Worm (Caenorhabditis elegans): Measurements from ENCODE around the gene C10C6.3.

C10C6.3 gene

ce11 chrIV:11465125-11465524, at the start of gene C10C6.3:
C10C6.3 (minus strand) TSS chrIV:11465225.
- no peak for TF ChIP-seq unc-62 (GFP tag; optimal IDR thresholded peaks at IDR 0.05)

- no peak for TF ChIP-seq unc-62 (GFP tag; optimal IDR thresholded peaks at IDR 0.05)
Observed at ce11 chrIV:11510664-11511063, 45.6 kb upstream of the C10C6.3 start, which contains the start of gene M04B2.6. M04B2.6 (minus strand) TSS chrIV:11510764.

ce11 chrIV:11504416-11504815, 39.4 kb upstream of the C10C6.3 start, which contains the start of gene twk-25:
twk-25 (plus strand) TSS chrIV:11504716.
- TF ChIP-seq unc-62 (GFP tag; optimal IDR thresholded peaks at IDR 0.05), result no peak

DNA sequence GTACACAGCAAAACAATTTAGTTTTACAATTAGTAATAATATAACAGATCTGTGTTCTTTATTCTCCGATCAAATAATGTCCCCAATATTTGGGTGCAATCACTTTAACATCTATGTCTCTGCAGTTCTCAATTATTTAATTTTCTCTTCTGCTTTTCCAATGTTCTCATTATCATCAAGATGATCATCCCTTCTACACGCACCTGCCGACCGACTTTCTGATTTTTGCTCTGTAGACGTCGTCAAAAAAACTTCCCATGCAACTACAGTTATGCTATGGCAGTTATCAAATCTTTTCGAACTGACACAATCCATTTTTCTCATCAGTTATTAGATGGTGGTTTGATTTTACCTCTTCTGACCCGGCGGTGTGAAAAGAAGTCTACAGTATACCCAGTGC, 38.6 kb upstream of the C10C6.3 start:
- no peak for TF ChIP-seq unc-62 (GFP tag; optimal IDR thresholded peaks at IDR 0.05)

DNA sequence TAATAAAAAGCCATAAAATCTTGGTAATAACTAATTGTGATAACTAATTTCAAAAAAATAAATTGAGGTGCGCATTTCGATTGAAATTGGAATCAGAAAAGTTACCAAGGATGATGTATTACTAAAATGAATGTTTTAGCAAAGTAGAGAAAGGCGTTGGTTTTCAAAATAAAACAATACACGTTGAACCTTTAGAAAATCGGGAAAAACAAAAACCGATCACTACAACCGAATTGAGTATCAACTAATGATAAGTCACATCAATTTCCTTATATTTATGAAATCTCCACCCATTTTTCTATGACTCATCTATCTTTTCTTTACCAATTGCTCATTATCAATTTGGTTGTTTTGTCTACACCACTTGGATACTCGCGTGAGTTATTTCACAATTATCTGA, 35.4 kb upstream of the C10C6.3 start, which contains the start of gene H21P03.10:
TSS of gene H21P03.10 (plus strand) at position 301 of the 400 bp plus-strand sequence.
- no peak for TF ChIP-seq unc-62 (GFP tag; optimal IDR thresholded peaks at IDR 0.05)

ce11 chrIV:11498169-11498568, 33.1 kb upstream of the C10C6.3 start, which contains the start of gene sms-1:
sms-1 (minus strand) TSS chrIV:11498174.
- no peak for TF ChIP-seq unc-62 (GFP tag; optimal IDR thresholded peaks at IDR 0.05)

DNA sequence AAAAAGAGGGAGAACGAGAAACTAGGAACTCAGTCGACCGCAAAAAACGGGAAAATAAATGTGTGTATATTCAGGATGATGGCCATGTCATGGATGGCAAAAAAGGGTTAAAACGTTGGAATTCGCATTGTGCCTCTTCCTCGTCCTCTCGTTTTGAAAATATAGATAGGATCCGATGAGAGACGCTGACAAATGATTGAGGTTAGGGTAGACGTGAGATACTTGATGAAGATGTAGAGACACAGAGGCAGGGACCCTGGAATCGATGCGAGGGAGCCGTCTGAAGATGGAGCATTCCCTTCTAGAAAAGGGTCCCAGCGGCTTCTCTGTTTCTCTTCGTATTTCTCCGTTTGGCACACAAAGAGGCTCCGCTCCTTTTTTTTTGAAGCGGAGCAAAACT, 29.9 kb upstream of the C10C6.3 start:
- no peak for TF ChIP-seq unc-62 (GFP tag; optimal IDR thresholded peaks at IDR 0.05)

DNA sequence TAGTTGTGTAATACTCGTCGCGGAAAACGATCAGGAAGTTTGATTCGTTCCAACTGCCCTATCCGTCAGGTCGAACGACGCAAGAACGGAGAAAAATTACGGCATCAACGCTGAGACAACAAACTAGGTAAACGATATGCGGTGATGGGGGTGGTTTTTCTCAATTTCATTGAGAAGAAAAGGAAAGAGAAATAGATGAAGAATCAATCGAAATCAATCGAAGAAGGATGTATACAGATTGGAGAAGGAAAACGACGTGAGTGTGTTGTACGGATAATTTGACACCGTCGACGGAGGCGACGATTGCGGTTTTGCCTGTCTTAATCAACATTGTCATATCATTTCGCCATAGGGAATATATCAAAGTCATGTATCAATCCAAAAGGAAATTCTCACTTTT, 28.9 kb upstream of the C10C6.3 start:
- TF ChIP-seq unc-62 (GFP tag; optimal IDR thresholded peaks at IDR 0.05), result no peak

DNA sequence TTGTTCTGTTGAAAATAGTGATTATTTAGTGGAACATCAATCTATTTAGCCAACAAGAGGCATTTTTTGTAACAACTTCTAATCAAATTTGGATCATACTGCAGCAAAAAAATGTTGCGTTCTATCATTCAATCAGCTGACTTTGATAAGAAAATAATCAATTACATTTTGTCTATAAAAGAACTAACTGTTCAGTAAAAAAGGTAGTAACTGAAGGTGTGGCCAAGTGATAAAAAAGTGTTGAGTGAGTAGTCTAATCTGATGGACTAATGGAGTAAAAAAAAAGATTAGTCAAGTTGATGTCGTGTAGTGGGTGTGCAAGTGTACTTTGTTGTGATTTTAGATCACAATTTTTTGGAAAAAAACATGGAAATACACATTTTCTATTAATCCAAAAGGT, 27.3 kb upstream of the C10C6.3 start:
- no peak for TF ChIP-seq unc-62 (GFP tag; optimal IDR thresholded peaks at IDR 0.05)

DNA sequence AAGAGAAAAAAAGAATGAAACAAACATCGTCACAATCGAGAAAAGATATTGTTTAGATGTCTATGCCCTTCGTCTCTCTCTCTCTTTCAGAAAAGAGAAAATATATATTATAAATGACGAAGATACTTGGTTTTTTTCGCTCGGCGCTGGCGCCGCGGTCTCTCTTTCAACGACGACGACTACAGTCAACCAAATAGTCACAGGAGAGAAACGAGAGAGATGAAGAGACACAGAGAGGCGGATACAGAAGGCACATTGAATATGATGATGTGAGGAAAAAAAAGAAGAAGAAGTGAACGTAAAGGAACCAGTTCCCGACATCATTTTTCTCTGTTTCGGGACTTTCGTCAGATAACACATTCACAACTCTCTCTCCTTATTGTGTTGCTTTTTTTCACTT, 26.4 kb upstream of the C10C6.3 start:
- TF ChIP-seq unc-62 (GFP tag; optimal IDR thresholded peaks at IDR 0.05), result no peak

DNA sequence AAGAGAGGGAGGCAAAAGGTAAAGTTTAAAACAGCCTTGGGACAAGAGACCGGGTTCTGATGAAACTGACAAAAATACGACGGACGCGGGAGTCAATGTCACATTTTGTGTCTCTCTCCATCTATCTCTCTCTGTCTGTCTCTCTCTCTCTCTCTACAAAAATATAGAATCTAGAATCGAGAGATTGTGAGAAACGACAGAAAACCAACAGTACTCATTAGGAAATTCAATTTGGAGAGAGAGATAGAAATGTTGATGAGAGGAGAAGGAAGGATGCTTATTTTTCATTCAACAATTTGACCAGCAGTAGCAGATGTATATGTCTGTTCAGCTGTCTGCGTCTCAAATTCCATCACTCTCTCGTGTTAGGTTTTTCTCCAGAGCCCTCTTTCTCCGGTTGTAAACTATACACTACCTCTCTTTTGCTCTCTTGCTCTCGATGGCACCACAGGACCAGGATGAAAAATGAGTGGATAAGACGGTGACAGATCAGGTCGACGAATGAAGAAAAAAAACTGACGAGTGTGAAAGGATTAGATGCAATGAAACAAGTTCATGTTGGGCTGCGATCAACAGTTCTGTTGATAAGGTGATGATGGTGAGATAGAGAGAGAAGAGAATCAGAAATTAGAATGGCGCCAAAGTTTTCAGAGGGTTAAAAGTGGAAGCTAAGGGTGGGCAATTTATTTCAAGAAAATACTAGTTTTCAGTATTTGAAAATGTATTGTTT, 24.8 kb upstream of the C10C6.3 start:
- TF ChIP-seq unc-62 (GFP tag; optimal IDR thresholded peaks at IDR 0.05), result no peak

- TF ChIP-seq unc-62 (GFP tag; optimal IDR thresholded peaks at IDR 0.05), result no peak
Observed at ce11 chrIV:11489077-11489476, 24.1 kb upstream of the C10C6.3 start.

- no peak for TF ChIP-seq unc-62 (GFP tag; optimal IDR thresholded peaks at IDR 0.05)
Observed at ce11 chrIV:11487889-11488556, 23.0 kb upstream of the C10C6.3 start.

ce11 chrIV:11486859-11487258, 21.8 kb upstream of the C10C6.3 start:
- no peak for TF ChIP-seq unc-62 (GFP tag; optimal IDR thresholded peaks at IDR 0.05)

DNA sequence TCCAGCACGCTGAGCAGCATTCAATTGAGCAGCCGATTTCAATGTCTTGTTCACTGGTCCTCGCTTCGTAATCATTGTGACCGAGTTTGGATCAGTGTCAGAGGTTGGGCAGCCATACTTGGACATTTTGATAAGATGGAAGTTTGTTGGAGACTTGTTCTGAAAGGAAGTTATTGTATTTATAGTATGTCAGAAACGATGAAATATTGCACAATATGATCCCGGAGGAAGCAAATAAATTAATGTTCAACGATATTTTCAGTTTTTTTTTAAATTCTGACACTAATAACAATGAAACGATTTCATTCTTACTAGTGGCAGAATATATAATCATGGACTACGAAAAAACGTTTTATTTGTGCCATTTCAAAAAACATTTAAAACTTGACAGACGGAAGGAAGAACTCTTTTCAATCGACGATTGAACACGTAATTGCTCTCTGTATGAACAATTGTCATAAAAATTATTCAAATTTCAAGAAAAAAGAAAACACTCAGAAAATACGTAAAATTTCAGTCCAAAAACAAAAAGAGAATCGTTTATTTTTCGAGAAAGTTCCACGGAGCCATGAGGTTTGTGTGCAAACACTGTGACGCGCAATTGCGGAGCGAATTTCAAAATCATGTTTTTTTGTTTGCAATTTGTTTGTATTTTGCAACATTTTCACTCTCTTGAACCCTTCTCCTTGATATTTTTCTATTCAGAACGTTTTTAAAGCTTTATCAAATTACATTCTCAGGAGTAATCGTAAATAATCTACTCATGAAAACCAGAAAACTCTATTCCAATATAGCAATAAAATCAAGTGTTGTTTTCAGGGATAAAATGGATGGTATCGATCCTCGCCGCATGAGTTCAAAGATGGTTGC, 15.2 kb upstream of the C10C6.3 start, which contains the start of the genes mbf-1 and nse-4:
TSS of gene mbf-1 (minus strand) at position 343 of the 870 bp plus-strand sequence.
TSS of gene nse-4 (plus strand) at position 820 of the 870 bp plus-strand sequence.
- no peak for TF ChIP-seq unc-62 (GFP tag; optimal IDR thresholded peaks at IDR 0.05)

- no peak for TF ChIP-seq unc-62 (GFP tag; optimal IDR thresholded peaks at IDR 0.05)
Observed at ce11 chrIV:11479095-11479494, 14.1 kb upstream of the C10C6.3 start, which contains the start of gene catp-8. catp-8 (minus strand) TSS chrIV:11479251.

Data from whole organism, dauer.